Worm (Caenorhabditis elegans): ENCODE results near the gene igdb-3.

igdb-3 gene

DNA sequence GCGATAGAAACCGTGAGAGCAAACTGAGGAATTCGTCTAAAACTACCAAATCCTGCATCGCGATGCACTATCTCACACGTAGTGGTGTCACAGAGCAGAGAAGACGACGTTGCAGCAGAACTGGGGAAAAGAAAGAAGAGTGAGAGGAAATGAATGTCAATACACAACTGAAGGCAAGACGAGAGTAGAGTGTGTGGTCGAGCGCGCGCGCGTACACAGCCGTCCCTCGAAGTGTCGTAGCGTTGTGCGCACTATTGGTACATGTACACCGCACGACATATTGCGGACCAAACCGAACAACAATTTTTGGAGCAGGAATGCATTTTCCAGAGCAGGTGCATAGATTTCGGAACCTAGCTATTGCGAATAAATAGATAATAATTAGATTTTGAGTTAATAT, 6.9 kb upstream of the igdb-3 start (continued):
- peak; percentile 58 for TF ChIP-seq tbx-2 (tag; optimal IDR thresholded peaks at IDR 0.05)
- no peak for TF ChIP-seq lin-13 (GFP tag; optimal IDR thresholded peaks at IDR 0.05)
- TF ChIP-seq xbp-1 (tag; optimal IDR thresholded peaks at IDR 0.05): peak; percentile 72
- no peak for TF ChIP-seq alr-1 (tag; optimal IDR thresholded peaks at IDR 0.05; ENCODE audit: borderline replicate concordance)
- no peak for TF ChIP-seq efl-3 (GFP tag; optimal IDR thresholded peaks at IDR 0.05)
- TF ChIP-seq pag-3 (tag; optimal IDR thresholded peaks at IDR 0.05; ENCODE audit: borderline replicate concordance, insufficient read depth): no peak
- TF ChIP-seq ama-1 (optimal IDR thresholded peaks at IDR 0.05): no peak
- TF ChIP-seq unc-130 (tag; optimal IDR thresholded peaks at IDR 0.05): peak; percentile 31
- no peak for TF ChIP-seq pax-3 (tag; optimal IDR thresholded peaks at IDR 0.05)
- peak; percentile 75 for TF ChIP-seq nhr-85 (tag)
- TF ChIP-seq snpc-4 (tag; optimal IDR thresholded peaks at IDR 0.05): no peak
- TF ChIP-seq nhr-90 (tag; optimal IDR thresholded peaks at IDR 0.05; ENCODE audit: poor library complexity): peak; percentile 28
- TF ChIP-seq mep-1 (tag; optimal IDR thresholded peaks at IDR 0.05): peak; percentile 73
- no peak for TF ChIP-seq nhr-76 (tag; optimal IDR thresholded peaks at IDR 0.05)
- TF ChIP-seq ztf-11 (tag; optimal IDR thresholded peaks at IDR 0.05): no peak
- no peak for TF ChIP-seq C34B4.2 (tag; optimal IDR thresholded peaks at IDR 0.05)
- no peak for TF ChIP-seq nhr-84 (tag; optimal IDR thresholded peaks at IDR 0.05)
- peak; percentile 37 for TF ChIP-seq nhr-77 (tag; optimal IDR thresholded peaks at IDR 0.05)
- TF ChIP-seq nhr-71 (tag; optimal IDR thresholded peaks at IDR 0.05): peak; percentile 71
- TF ChIP-seq F16B12.6 (tag; optimal IDR thresholded peaks at IDR 0.05): peak; percentile 83
- peak; percentile 91 for TF ChIP-seq lin-14 (GFP tag; optimal IDR thresholded peaks at IDR 0.05)

DNA sequence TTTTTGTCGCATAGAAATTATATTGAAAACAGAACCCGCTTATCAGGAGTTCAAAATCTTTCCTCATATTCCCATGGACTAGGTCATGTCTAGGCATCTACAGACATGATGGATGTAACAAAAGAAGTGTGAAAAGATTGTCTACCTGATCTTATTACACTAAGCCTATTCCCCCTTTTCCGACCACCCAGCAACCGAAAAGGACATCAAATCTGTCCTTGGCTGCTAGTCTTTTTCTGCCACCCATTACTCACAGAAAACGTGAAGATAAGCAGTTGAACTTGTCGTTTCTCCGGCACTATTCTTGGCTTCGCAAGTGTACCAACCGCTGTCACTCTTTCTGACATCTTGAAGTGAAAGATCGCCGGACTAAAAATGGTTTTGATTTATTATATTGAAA, 2.4 kb upstream of the igdb-3 start:
- TF ChIP-seq nhr-85 (tag) (peak; percentile 77), lin-14 (GFP tag; optimal IDR thresholded peaks at IDR 0.05) (peak; percentile 19), Y116A8C.19 (tag; optimal IDR thresholded peaks at IDR 0.05; ENCODE audit: borderline replicate concordance) (no peak), ceh-63 (GFP tag; optimal IDR thresholded peaks at IDR 0.05) (no peak), lin-13 (GFP tag; optimal IDR thresholded peaks at IDR 0.05) (no peak), fkh-10 (GFP tag; optimal IDR thresholded peaks at IDR 0.05) (no peak)

DNA sequence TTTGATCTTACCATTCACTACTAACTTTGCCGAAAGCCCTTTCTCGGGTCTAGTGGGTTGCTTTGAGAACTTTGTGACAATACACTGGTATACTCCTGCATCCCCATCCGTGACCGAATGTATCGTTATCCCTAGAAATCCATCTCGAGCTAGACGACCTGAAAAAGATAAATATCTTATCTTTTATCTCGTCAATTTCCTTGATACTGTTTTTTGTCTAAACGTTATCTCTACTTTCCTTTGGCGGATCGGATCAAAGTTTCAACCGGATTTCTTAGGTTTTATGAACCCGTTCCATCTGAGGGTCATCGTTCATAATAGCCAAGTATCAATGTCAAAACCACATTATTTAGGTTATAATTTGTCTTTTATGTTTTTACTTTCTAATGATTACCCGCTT, 748 bp upstream of the igdb-3 start:
- TF ChIP-seq sptf-1 (tag; optimal IDR thresholded peaks at IDR 0.05) (no peak), efl-1 (optimal IDR thresholded peaks at IDR 0.05) (no peak), efl-1 (GFP tag; optimal IDR thresholded peaks at IDR 0.05 in 1 of 2) (peak in 1 of 2 experiments; percentile 19), blmp-1 (tag; optimal IDR thresholded peaks at IDR 0.05) (no peak), tbx-2 (tag; optimal IDR thresholded peaks at IDR 0.05) (no peak), ceh-8 (GFP tag; optimal IDR thresholded peaks at IDR 0.05) (no peak), hlh-4 (tag; optimal IDR thresholded peaks at IDR 0.05) (no peak)

DNA sequence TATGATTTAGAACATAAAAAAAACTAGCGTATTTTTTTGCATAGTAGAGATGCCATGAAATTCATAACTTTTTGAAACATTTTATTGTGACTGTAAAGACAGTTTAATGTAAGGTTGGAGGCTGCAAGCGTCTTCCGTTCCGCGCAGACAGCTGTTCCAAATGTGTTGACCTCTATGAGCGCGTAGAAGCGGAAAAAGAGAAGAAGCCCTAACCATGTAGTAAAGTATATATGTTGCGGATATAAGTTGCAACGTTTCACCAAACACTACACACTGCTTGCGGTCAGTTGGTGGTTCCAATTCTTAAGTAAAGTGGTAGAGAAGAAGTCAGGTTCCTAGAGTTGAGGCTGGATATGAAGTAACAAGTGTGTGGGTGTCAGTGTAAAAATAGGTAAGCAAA, 3.4 kb downstream of the igdb-3 start:
- TF ChIP-seq F16B12.6 (tag; optimal IDR thresholded peaks at IDR 0.05) (no peak), nhr-12 (tag; optimal IDR thresholded peaks at IDR 0.05) (no peak), nhr-11 (tag; optimal IDR thresholded peaks at IDR 0.05) (no peak), nhr-19 (GFP tag; conservative IDR thresholded peaks at IDR 0.05) (no peak), efl-1 (optimal IDR thresholded peaks at IDR 0.05) (no peak), efl-1 (GFP tag; optimal IDR thresholded peaks at IDR 0.05 in 1 of 2) (no peak), elt-2 (tag; optimal IDR thresholded peaks at IDR 0.05) (no peak), jun-1 (tag; optimal IDR thresholded peaks at IDR 0.05) (no peak), ceh-90 (tag; optimal IDR thresholded peaks at IDR 0.05) (no peak), ets-5 (GFP tag; IDR thresholded peaks at IDR 0.05) (no peak), sox-4 (tag; optimal IDR thresholded peaks at IDR 0.05) (no peak), unc-98 (GFP tag; IDR thresholded peaks at IDR 0.05) (no peak), fkh-8 (tag; optimal IDR thresholded peaks at IDR 0.05) (no peak), lin-39 (tag; optimal IDR thresholded peaks at IDR 0.05) (no peak), lsy-2 (tag; optimal IDR thresholded peaks at IDR 0.05) (no peak), nhr-28 (tag; optimal IDR thresholded peaks at IDR 0.05) (no peak), lin-14 (GFP tag; optimal IDR thresholded peaks at IDR 0.05) (no peak), lin-35 (GFP tag; optimal IDR thresholded peaks at IDR 0.05) (no peak), tlp-1 (tag; optimal IDR thresholded peaks at IDR 0.05) (no peak), nhr-76 (tag; optimal IDR thresholded peaks at IDR 0.05) (no peak), aha-1 (tag; optimal IDR thresholded peaks at IDR 0.05) (no peak)
